Worm (Caenorhabditis elegans): Measurements from ENCODE around the gene nfu-1.
A peak's percentile ranks its signal among the peaks of the same experiment; 100 is the strongest.

nfu-1 gene

DNA sequence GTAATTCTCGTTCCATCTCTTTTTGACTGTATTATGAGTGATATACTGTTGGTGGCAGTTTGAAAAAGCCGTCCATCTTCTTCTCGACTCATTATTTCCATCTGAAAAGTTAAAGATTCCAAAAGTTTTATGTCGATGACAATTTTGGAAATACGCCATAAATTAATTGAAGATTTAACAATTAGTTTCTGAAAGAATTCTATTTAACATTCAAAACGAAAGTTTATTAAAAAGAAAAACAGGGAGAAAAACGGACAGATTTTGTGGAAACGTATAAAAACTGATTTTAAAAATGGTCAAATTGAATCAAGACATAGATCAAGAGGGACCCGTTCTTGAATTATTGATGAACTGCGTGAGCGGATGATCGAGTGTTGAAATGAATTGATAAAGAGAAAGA lies 26.6 kb downstream of the nfu-1 start, which contains the start of gene R10H10.7:
TSS of gene R10H10.7 (minus strand) at position 101 of the 400 bp plus-strand sequence.
- TF ChIP-seq Y22D7AL.16 (tag; optimal IDR thresholded peaks at IDR 0.05) (no peak), elt-4 (tag; optimal IDR thresholded peaks at IDR 0.05) (no peak), ets-4 (tag; optimal IDR thresholded peaks at IDR 0.05) (no peak), hlh-8 (tag; optimal IDR thresholded peaks at IDR 0.05) (no peak), ceh-30 (tag; optimal IDR thresholded peaks at IDR 0.05) (no peak), pax-1 (tag; optimal IDR thresholded peaks at IDR 0.05) (no peak), pqm-1 (tag; optimal IDR thresholded peaks at IDR 0.05) (no peak), unc-86 (tag; optimal IDR thresholded peaks at IDR 0.05) (no peak), T23F11.4 (GFP tag; optimal IDR thresholded peaks at IDR 0.05) (no peak), K09A11.1 (tag; optimal IDR thresholded peaks at IDR 0.05; ENCODE audit: insufficient read depth) (no peak), tbx-2 (tag; optimal IDR thresholded peaks at IDR 0.05) (no peak), ceh-2 (tag; optimal IDR thresholded peaks at IDR 0.05) (no peak), ceh-14 (tag; optimal IDR thresholded peaks at IDR 0.05) (no peak), ahr-1 (tag; optimal IDR thresholded peaks at IDR 0.05) (no peak), C08G9.2 (tag; optimal IDR thresholded peaks at IDR 0.05) (no peak), ama-1 (optimal IDR thresholded peaks at IDR 0.05) (no peak), rnt-1 (tag; optimal IDR thresholded peaks at IDR 0.05) (no peak), odd-2 (tag; optimal IDR thresholded peaks at IDR 0.05) (no peak), unc-42 (tag; optimal IDR thresholded peaks at IDR 0.05) (no peak)

DNA sequence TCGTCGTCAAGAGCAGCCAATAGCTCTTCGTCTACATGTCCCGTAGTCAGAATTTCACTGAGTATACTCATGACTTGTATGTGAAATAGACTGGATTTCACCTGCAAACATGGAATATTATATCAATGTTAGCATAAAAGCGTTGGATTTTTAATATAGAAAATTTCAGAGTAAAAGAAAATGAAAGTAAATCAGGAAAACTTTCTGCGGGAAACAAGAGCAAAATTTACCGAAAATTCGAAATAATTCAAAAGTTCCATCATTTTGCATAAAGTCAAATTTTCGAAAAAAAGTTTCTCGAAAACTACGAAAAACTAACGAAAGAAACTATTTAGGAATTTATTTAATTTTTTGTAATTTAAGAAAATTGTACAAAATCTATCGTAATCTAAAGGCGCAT lies 30.6 kb downstream of the nfu-1 start, which contains the start of gene F13B12.6:
TSS of gene F13B12.6 (minus strand) at position 101 of the 400 bp plus-strand sequence.
- TF ChIP-seq ama-1 (optimal IDR thresholded peaks at IDR 0.05) = no peak
- TF ChIP-seq pat-9 (tag; optimal IDR thresholded peaks at IDR 0.05) = no peak
- TF ChIP-seq nhr-232 (tag; optimal IDR thresholded peaks at IDR 0.05) = no peak
- no peak for TF ChIP-seq pag-3 (tag; optimal IDR thresholded peaks at IDR 0.05; ENCODE audit: borderline replicate concordance)
- TF ChIP-seq ceh-31 (tag; optimal IDR thresholded peaks at IDR 0.05) = no peak
- no peak for TF ChIP-seq odd-2 (tag; optimal IDR thresholded peaks at IDR 0.05)
- no peak for TF ChIP-seq elt-4 (tag; optimal IDR thresholded peaks at IDR 0.05)
- TF ChIP-seq ref-2 (tag; optimal IDR thresholded peaks at IDR 0.05) = no peak
- TF ChIP-seq ahr-1 (tag; optimal IDR thresholded peaks at IDR 0.05) = no peak

DNA sequence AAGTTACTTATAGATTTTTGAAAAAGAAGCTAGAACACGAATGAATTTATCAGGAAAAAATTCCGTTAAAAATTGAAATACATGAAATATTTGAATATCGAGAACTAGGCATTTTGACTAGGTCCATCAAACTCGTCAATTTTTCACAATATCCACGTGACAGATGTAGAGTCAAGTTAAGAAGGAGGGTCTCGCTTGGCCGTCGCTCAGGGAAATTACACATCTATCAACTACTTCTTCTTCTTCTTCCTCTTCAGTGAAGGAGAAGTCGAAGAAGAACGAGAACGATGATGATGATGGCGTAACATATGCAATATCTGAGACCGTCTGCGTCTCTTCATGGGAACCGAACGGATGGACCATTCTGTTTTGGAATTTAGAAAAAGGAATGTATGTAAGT lies 32.7 kb downstream of the nfu-1 start:
- TF ChIP-seq tbx-7 (tag; optimal IDR thresholded peaks at IDR 0.05) = no peak
- peak; percentile 84 for TF ChIP-seq unc-55 (GFP tag; optimal IDR thresholded peaks at IDR 0.05)

DNA sequence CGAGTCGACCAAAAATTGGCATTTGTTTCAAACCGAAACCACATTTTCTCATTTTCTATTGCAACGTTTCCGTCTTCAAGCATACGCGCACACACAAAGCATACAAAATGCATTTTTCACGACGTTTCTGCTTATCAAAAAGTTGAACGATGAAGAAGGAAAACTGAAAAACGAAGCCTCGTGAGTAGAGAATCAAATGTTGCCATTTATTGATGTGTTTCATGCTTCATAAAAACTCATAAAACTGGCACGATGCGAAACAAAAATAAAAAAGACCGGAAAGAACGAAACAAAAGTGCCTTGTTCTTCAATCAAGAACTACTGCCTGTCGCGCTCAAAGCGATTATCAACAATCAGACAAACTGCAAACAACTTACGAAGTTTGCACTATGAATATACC lies 33.2 kb downstream of the nfu-1 start:
- TF ChIP-seq nhr-11 (tag; optimal IDR thresholded peaks at IDR 0.05) = no peak
- no peak for TF ChIP-seq mec-3 (tag; optimal IDR thresholded peaks at IDR 0.05; ENCODE audit: borderline replicate concordance)
- no peak for TF ChIP-seq sox-4 (tag; optimal IDR thresholded peaks at IDR 0.05)
- TF ChIP-seq ceh-9 (tag; optimal IDR thresholded peaks at IDR 0.05) = no peak

DNA sequence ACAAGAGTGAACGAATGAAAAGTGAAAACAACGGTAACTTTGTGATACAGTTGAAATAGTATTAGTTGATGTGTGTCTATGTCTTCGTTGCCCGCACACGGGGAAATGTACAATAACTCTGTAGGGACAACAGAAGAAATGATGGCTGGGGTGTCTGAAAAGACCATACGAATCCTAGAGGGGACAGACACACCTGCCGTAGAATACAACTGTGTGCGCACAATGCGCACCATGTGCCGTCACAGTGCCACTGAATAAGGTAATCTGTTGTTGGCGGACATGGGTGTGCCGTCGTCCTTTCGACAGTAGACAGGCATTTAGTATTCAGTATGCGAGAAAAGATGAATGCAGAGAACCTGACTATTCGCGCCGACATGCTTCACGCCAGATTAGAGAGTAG lies 34.0 kb downstream of the nfu-1 start:
- TF ChIP-seq sdc-2 (tag; optimal IDR thresholded peaks at IDR 0.05) (no peak), ceh-45 (GFP tag; IDR thresholded peaks at IDR 0.05) (no peak), fkh-10 (GFP tag; optimal IDR thresholded peaks at IDR 0.05) (no peak), pha-4 (tag; optimal IDR thresholded peaks at IDR 0.05) (no peak)

DNA sequence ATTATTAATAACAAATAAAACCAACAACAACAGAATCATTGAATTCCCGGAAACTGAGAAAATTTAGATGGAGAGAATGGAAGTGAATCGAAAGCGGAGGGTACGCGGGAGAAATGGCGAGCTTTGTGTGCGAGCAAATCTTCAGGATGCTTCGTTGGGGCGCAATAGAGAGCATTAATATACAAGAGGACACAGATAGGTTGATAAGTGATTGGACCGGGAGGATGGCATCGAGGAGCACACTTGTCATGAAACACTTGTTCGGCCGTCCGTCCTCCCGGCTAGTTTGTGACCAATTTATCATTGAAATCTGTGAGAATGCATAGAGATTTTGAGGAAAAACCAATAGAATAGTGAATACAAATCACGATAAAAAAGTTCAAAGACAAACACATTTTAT lies 35.0 kb downstream of the nfu-1 start:
- TF ChIP-seq rnt-1 (tag; optimal IDR thresholded peaks at IDR 0.05) (peak; percentile 12), dmd-4 (tag; optimal IDR thresholded peaks at IDR 0.05; ENCODE audit: borderline replicate concordance) (no peak), nfya-1 (tag; optimal IDR thresholded peaks at IDR 0.05) (peak; percentile 9), ceh-18 (tag; optimal IDR thresholded peaks at IDR 0.05) (no peak), F13H6.1 (tag; optimal IDR thresholded peaks at IDR 0.05) (no peak), syd-9 (tag; optimal IDR thresholded peaks at IDR 0.05) (no peak)

Measured in whole organism, late embryonic.